Worm (Caenorhabditis elegans): ENCODE results near the gene irg-5.
A peak's percentile ranks its signal among the peaks of the same experiment; 100 is the strongest.

Gene irg-5

DNA sequence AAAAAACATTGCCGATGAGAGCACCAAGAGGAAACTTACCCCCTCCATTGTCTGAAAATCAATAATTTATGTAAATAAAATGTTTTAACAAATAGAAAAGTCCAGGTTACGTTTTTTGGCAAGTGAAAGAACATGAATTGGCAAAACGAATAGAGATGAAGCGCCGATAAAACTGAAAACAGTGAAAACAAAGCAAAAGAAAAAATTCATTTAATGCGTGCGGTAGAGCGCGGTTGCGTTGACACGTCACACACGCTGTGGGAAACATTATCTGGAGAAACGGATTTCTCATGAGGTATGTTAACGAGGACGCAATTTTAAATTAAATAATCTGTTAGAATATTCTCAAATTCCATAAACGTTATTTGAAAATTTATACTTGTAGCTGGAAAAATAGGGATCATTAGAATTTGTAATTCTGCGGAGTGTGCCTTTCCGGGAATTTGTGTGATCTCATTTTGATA, 23.0 kb downstream of the irg-5 start, which contains the start of gene zipt-9 (continued):
- TF ChIP-seq tbx-2 (tag; optimal IDR thresholded peaks at IDR 0.05) (peak; percentile 82), snpc-4 (tag; optimal IDR thresholded peaks at IDR 0.05) (peak; percentile 65), alr-1 (tag; optimal IDR thresholded peaks at IDR 0.05; ENCODE audit: borderline replicate concordance) (no peak), unc-98 (GFP tag; IDR thresholded peaks at IDR 0.05) (peak; percentile 86), jun-1 (tag; optimal IDR thresholded peaks at IDR 0.05) (peak; percentile 56), blmp-1 (tag; optimal IDR thresholded peaks at IDR 0.05) (peak; percentile 93), dsc-1 (tag; optimal IDR thresholded peaks at IDR 0.05) (peak; percentile 82), nhr-76 (tag; optimal IDR thresholded peaks at IDR 0.05) (no peak), tlp-1 (tag; optimal IDR thresholded peaks at IDR 0.05) (no peak), lin-15B (tag; optimal IDR thresholded peaks at IDR 0.05) (peak; percentile 90), aly-2 (tag; optimal IDR thresholded peaks at IDR 0.05) (peak; percentile 40), mep-1 (tag; optimal IDR thresholded peaks at IDR 0.05) (peak; percentile 85), lin-13 (GFP tag; optimal IDR thresholded peaks at IDR 0.05) (peak; percentile 63), mab-9 (GFP tag; IDR thresholded peaks at IDR 0.05) (peak; percentile 60), hlh-17 (GFP tag; optimal IDR thresholded peaks at IDR 0.05; ENCODE audit: borderline replicate concordance) (no peak), lin-14 (GFP tag; optimal IDR thresholded peaks at IDR 0.05) (peak; percentile 90), rnt-1 (tag; optimal IDR thresholded peaks at IDR 0.05) (peak; percentile 94), nhr-77 (tag; optimal IDR thresholded peaks at IDR 0.05) (peak; percentile 83), C04F5.9 (tag; optimal IDR thresholded peaks at IDR 0.05) (peak; percentile 70), ets-5 (GFP tag; IDR thresholded peaks at IDR 0.05) (no peak), elt-3 (tag; optimal IDR thresholded peaks at IDR 0.05) (peak in 2 of 6 experiments; percentile 48 to 80), swsn-7 (tag; optimal IDR thresholded peaks at IDR 0.05) (peak; percentile 83), zag-1 (tag; optimal IDR thresholded peaks at IDR 0.05) (no peak), skn-1 (tag; optimal IDR thresholded peaks at IDR 0.05) (peak; percentile 47), nhr-20 (tag; optimal IDR thresholded peaks at IDR 0.05) (peak; percentile 89), ceh-63 (GFP tag; optimal IDR thresholded peaks at IDR 0.05) (peak; percentile 90), F16B12.6 (tag; optimal IDR thresholded peaks at IDR 0.05) (peak; percentile 59), nhr-84 (tag; optimal IDR thresholded peaks at IDR 0.05) (no peak), unc-130 (tag; optimal IDR thresholded peaks at IDR 0.05) (peak; percentile 51), C16A3.4 (tag; optimal IDR thresholded peaks at IDR 0.05) (peak; percentile 89), nhr-19 (GFP tag; conservative IDR thresholded peaks at IDR 0.05) (peak; percentile 83), nhr-90 (tag; optimal IDR thresholded peaks at IDR 0.05; ENCODE audit: poor library complexity) (peak; percentile 92)

DNA sequence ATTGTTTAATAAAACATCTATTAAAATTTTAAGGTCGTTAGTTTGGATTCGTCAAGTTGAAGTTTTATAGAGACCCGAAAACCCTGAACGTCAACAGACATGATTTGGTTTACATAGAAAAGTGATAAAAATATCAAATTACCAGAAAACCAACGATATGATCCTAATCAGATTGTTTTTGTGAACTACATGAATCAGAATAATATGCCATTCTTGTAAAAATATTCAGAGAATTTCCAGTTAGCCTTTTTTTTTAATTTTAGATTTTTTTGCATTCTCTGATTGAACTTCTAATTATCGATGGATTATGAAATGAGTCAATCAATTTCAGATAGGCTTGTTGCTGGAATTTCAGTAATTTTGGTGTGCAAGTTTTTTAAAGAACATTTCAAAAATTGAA, 27.2 kb downstream of the irg-5 start, which contains the start of gene srx-96:
srx-96 (plus strand) TSS at position 301 of the 400 bp plus-strand sequence.
- no peak for TF ChIP-seq blmp-1 (tag; optimal IDR thresholded peaks at IDR 0.05)
- TF ChIP-seq snu-23 (GFP tag; optimal IDR thresholded peaks at IDR 0.05) = no peak
- TF ChIP-seq ama-1 (optimal IDR thresholded peaks at IDR 0.05) = no peak
- TF ChIP-seq pax-3 (tag; optimal IDR thresholded peaks at IDR 0.05) = no peak
- no peak for TF ChIP-seq ztf-4 (tag; optimal IDR thresholded peaks at IDR 0.05)
- TF ChIP-seq C04F5.9 (tag; optimal IDR thresholded peaks at IDR 0.05) = no peak
- no peak for TF ChIP-seq fos-1 (tag; optimal IDR thresholded peaks at IDR 0.05)
- TF ChIP-seq ces-1 (GFP tag; optimal IDR thresholded peaks at IDR 0.05) = no peak
- TF ChIP-seq nhr-11 (tag; optimal IDR thresholded peaks at IDR 0.05) = no peak
- TF ChIP-seq hlh-4 (tag; optimal IDR thresholded peaks at IDR 0.05) = no peak
- TF ChIP-seq hpl-2 (GFP tag; optimal IDR thresholded peaks at IDR 0.05) = no peak
- no peak for TF ChIP-seq ceh-82 (tag; optimal IDR thresholded peaks at IDR 0.05)
- TF ChIP-seq nhr-77 (tag; optimal IDR thresholded peaks at IDR 0.05) = no peak
- no peak for TF ChIP-seq aly-2 (tag; optimal IDR thresholded peaks at IDR 0.05)
- no peak for TF ChIP-seq ceh-63 (GFP tag; optimal IDR thresholded peaks at IDR 0.05)
- no peak for TF ChIP-seq fkh-4 (tag; optimal IDR thresholded peaks at IDR 0.05; ENCODE audit: borderline replicate concordance)
- TF ChIP-seq nhr-85 (tag) = no peak
- no peak for TF ChIP-seq dsc-1 (tag; optimal IDR thresholded peaks at IDR 0.05)
- no peak for TF ChIP-seq nhr-71 (tag; optimal IDR thresholded peaks at IDR 0.05)
- no peak for TF ChIP-seq swsn-7 (tag; optimal IDR thresholded peaks at IDR 0.05)
